Worm (Caenorhabditis elegans) whole organism, young adult: ENCODE results near the gene B0507.7.

Experiments used
- B0261.1 ChIP-seq: sonication (generic microtip); optimal IDR thresholded peaks from 2 replicates; lab custom pipeline; 2016; ENCODE audit warnings: mild to moderate bottlenecking, missing genetic modification characterization, moderate library complexity, missing compliant biosample characterization
- F10E7.11 ChIP-seq: sonication (generic microtip); optimal IDR thresholded peaks from 2 replicates; lab custom pipeline; 2017; ENCODE audit warnings: mild to moderate bottlenecking, missing genetic modification characterization, moderate library complexity, missing compliant biosample characterization
- akir-1 ChIP-seq: fragments of 200-800 bp; sonication (Bioruptor generic); optimal IDR thresholded peaks from 2 replicates; lab custom pipeline; 2018; ENCODE audit warnings: mild to moderate bottlenecking, missing genetic modification characterization, moderate library complexity, missing compliant biosample characterization
- ama-1 ChIP-seq, 3 experiments: fragments of 150-350 bp in 1 of 3; sonication (generic microtip) in 2 of 3; optimal IDR thresholded peaks; 2 replicates each; lab custom pipeline; 2014 to 2018; ENCODE audit warnings: missing biosample characterization in 2 of 3, missing genetic modification characterization in 2 of 3, missing genetic modification reagents in 2 of 3
- lin-54 ChIP-seq: fragments of 200-800 bp; sonication (Bioruptor generic); optimal IDR thresholded peaks from 2 replicates; lab custom pipeline; 2018; ENCODE audit warnings: mild to moderate bottlenecking, missing genetic modification characterization, missing compliant biosample characterization
- mel-28 ChIP-seq: sonication (generic microtip); optimal IDR thresholded peaks from 2 replicates; lab custom pipeline; 2016; ENCODE audit warnings: borderline replicate concordance, mild to moderate bottlenecking, missing genetic modification characterization, missing compliant biosample characterization
- nhr-27 ChIP-seq: fragments of 200-800 bp; sonication (Bioruptor generic); optimal IDR thresholded peaks from 2 replicates; lab custom pipeline; 2018; ENCODE audit warnings: mild to moderate bottlenecking, missing genetic modification characterization, moderate library complexity, missing compliant biosample characterization
- unc-130 ChIP-seq: sonication (generic microtip); optimal IDR thresholded peaks from 2 replicates; lab custom pipeline; 2016; ENCODE audit warnings: missing genetic modification reagents, missing genetic modification characterization, missing compliant biosample characterization
- unc-62 ChIP-seq: fragments of 150-350 bp; optimal IDR thresholded peaks from 2 replicates; lab custom pipeline; 2014; ENCODE audit warnings: missing biosample characterization, missing genetic modification reagents, missing genetic modification characterization

DNA sequence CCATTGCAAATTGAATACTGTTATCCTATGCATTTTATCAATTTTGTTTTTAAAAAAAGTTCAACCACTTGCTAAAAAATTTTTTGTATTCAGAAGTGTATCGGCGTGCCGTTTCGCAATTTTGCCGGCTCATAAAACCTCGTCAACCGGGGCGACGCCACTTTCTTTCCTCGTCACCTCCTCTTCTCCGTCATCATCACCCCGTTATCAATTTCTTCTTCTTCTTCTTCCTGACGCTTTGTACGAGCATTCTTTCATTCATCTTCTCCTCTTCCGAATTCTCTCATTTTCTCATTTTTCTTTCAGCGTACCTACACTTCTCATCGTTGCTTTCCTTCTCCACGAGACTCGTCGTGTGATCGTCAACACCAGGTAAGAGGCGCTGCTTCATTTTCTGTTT lies 27.7 kb upstream of the B0507.7 start, which contains the start of gene sup-37:
- no peak for TF ChIP-seq akir-1 (GFP tag; lab: Kevin White, UChicago)
- no peak for TF ChIP-seq mel-28 (tag; lab: Kevin White, UChicago)
- no peak for TF ChIP-seq unc-62 (GFP tag; lab: Kevin White, UChicago)
- TF ChIP-seq unc-130 (GFP tag; lab: Kevin White, UChicago), result no peak
- TF ChIP-seq ama-1 (optimal IDR thresholded peaks at IDR 0.05; lab: Kevin White, UChicago), result no peak
- TF ChIP-seq ama-1 (GFP tag; optimal IDR thresholded peaks at IDR 0.05; lab: Kevin White, UChicago), result no peak
- TF ChIP-seq lin-54 (GFP tag; lab: Kevin White, UChicago), result no peak
- TF ChIP-seq F10E7.11, result no peak
- no peak for TF ChIP-seq B0261.1 (tag; lab: Kevin White, UChicago)
- no peak for TF ChIP-seq nhr-27 (tag; lab: Kevin White, UChicago)
